Worm (Caenorhabditis elegans) whole organism, mixed stage, embryonic: Measurements from ENCODE around the gene clec-156.

Experiments used
- M03D4.4 ChIP-seq: sonication (generic microtip); optimal IDR thresholded peaks from 2 replicates; lab custom pipeline; 2017; ENCODE audit warnings: mild to moderate bottlenecking, missing genetic modification characterization, missing compliant biosample characterization
- bed-3 ChIP-seq: fragments of 200-800 bp; sonication (Bioruptor generic); optimal IDR thresholded peaks from 3 replicates; lab custom pipeline; 2018; ENCODE audit warnings: mild to moderate bottlenecking, missing genetic modification characterization, moderate library complexity, missing compliant biosample characterization
- ceh-39 ChIP-seq: fragments of 150-350 bp; optimal IDR thresholded peaks from 2 replicates; lab custom pipeline; 2014; ENCODE audit warnings: missing biosample characterization, missing genetic modification characterization
- ceh-43 ChIP-seq: fragments of 200-800 bp; sonication (Bioruptor generic); optimal IDR thresholded peaks from 2 replicates; lab custom pipeline; 2018; ENCODE audit warnings: mild to moderate bottlenecking, missing genetic modification characterization, moderate library complexity, missing compliant biosample characterization
- ceh-83 ChIP-seq: fragments of 200-800 bp; sonication (Bioruptor generic); optimal IDR thresholded peaks from 2 replicates; lab custom pipeline; 2018; ENCODE audit warnings: mild to moderate bottlenecking, missing genetic modification characterization, missing compliant biosample characterization
- ces-1 ChIP-seq: fragments of 150-350 bp; optimal IDR thresholded peaks from 2 replicates; lab custom pipeline; 2014; ENCODE audit warnings: missing biosample characterization, missing genetic modification reagents, missing genetic modification characterization
- cnd-1 ChIP-seq: fragments of 200-800 bp; sonication (Bioruptor generic); optimal IDR thresholded peaks from 2 replicates; lab custom pipeline; 2018; ENCODE audit warnings: mild to moderate bottlenecking, missing genetic modification characterization, missing compliant biosample characterization
- drap-1 ChIP-seq: fragments of 200-800 bp; sonication (Bioruptor generic); optimal IDR thresholded peaks from 3 replicates; lab custom pipeline; 2018; ENCODE audit warnings: mild to moderate bottlenecking, missing genetic modification characterization, missing compliant biosample characterization
- elt-1 ChIP-seq: sonication (generic microtip); optimal IDR thresholded peaks from 2 replicates; lab custom pipeline; 2017; ENCODE audit warnings: missing genetic modification characterization, mild to moderate bottlenecking, missing compliant biosample characterization, antibody characterized with exemption, moderate library complexity, borderline replicate concordance; ENCODE audit not compliant: insufficient read depth
- elt-3 ChIP-seq: fragments of 150-350 bp; optimal IDR thresholded peaks from 2 replicates; lab custom pipeline; 2014; ENCODE audit warnings: missing biosample characterization, missing genetic modification characterization
- flh-1 ChIP-seq: fragments of 200-800 bp; sonication (Bioruptor generic); optimal IDR thresholded peaks from 2 replicates; lab custom pipeline; 2018; ENCODE audit warnings: mild to moderate bottlenecking, missing genetic modification characterization, moderate library complexity, missing compliant biosample characterization
- ham-2 ChIP-seq: fragments of 200-800 bp; sonication (Bioruptor generic); optimal IDR thresholded peaks from 2 replicates; lab custom pipeline; 2018; ENCODE audit warnings: mild to moderate bottlenecking, missing genetic modification characterization, missing compliant biosample characterization
- hlh-1 ChIP-seq: fragments of 150-350 bp; optimal IDR thresholded peaks from 2 replicates; lab custom pipeline; 2014; ENCODE audit warnings: missing biosample characterization, missing genetic modification reagents, missing genetic modification characterization
- lin-13 ChIP-seq: fragments of 150-350 bp; optimal IDR thresholded peaks from 2 replicates; lab custom pipeline; 2014; ENCODE audit warnings: missing biosample characterization, missing genetic modification characterization
- lin-32 ChIP-seq: fragments of 200-800 bp; sonication (Bioruptor generic); optimal IDR thresholded peaks from 2 replicates; lab custom pipeline; 2018; ENCODE audit warnings: mild to moderate bottlenecking, missing genetic modification characterization, missing compliant biosample characterization
- lsy-2 ChIP-seq: fragments of 150-350 bp; optimal IDR thresholded peaks from 2 replicates; lab custom pipeline; 2014; ENCODE audit warnings: missing biosample characterization, missing genetic modification characterization
- mep-1 ChIP-seq: fragments of 150-350 bp; optimal IDR thresholded peaks from 2 replicates; lab custom pipeline; 2017; ENCODE audit warnings: missing biosample characterization, missing genetic modification reagents, missing genetic modification characterization, inconsistent platforms
- mls-2 ChIP-seq: sonication (generic microtip); optimal IDR thresholded peaks from 2 replicates; lab custom pipeline; 2016; ENCODE audit warnings: mild to moderate bottlenecking, missing genetic modification characterization, moderate library complexity, missing compliant biosample characterization
- nhr-12 ChIP-seq: fragments of 150-350 bp; optimal IDR thresholded peaks from 2 replicates; lab custom pipeline; 2014; ENCODE audit warnings: missing biosample characterization, missing genetic modification characterization
- nhr-2 ChIP-seq: fragments of 150-350 bp; optimal IDR thresholded peaks from 2 replicates; lab custom pipeline; 2014; ENCODE audit warnings: missing biosample characterization, missing genetic modification characterization
- nhr-237 ChIP-seq: fragments of 150-350 bp; optimal IDR thresholded peaks from 2 replicates; lab custom pipeline; 2014; ENCODE audit warnings: missing biosample characterization, missing genetic modification characterization
- nhr-28 ChIP-seq: fragments of 150-350 bp; optimal IDR thresholded peaks from 2 replicates; lab custom pipeline; 2014; ENCODE audit warnings: missing biosample characterization, missing genetic modification characterization
- nhr-76 ChIP-seq: sonication (generic microtip); optimal IDR thresholded peaks from 2 replicates; lab custom pipeline; 2017; ENCODE audit warnings: missing biosample characterization, missing genetic modification characterization
- pha-4 ChIP-seq: fragments of 150-350 bp; optimal IDR thresholded peaks from 2 replicates; lab custom pipeline; 2018; ENCODE audit warnings: missing biosample characterization, missing genetic modification reagents, missing genetic modification characterization
- sem-2 ChIP-seq: fragments of 200-800 bp; sonication (Bioruptor generic); optimal IDR thresholded peaks from 2 replicates; lab custom pipeline; 2018; ENCODE audit warnings: mild to moderate bottlenecking, missing genetic modification characterization, missing compliant biosample characterization
- sptf-1 ChIP-seq: sonication (generic microtip); optimal IDR thresholded peaks from 2 replicates; lab custom pipeline; 2017; ENCODE audit warnings: mild to moderate bottlenecking, missing genetic modification characterization, moderate library complexity, missing compliant biosample characterization
- tbx-8 ChIP-seq: fragments of 200-800 bp; sonication (Bioruptor generic); optimal IDR thresholded peaks from 2 replicates; lab custom pipeline; 2018; ENCODE audit warnings: mild to moderate bottlenecking, missing genetic modification characterization, moderate library complexity, missing compliant biosample characterization
- unc-120 ChIP-seq: sonication (generic microtip); optimal IDR thresholded peaks from 2 replicates; lab custom pipeline; 2017; ENCODE audit warnings: missing genetic modification characterization, missing compliant biosample characterization; ENCODE audit not compliant: poor library complexity, severe bottlenecking
- unc-39 ChIP-seq: fragments of 150-350 bp; optimal IDR thresholded peaks from 2 replicates; lab custom pipeline; 2014; ENCODE audit warnings: missing biosample characterization, missing genetic modification characterization
- unc-62 ChIP-seq: fragments of 150-350 bp; optimal IDR thresholded peaks from 2 replicates; lab custom pipeline; 2014; ENCODE audit warnings: missing biosample characterization, missing genetic modification reagents, missing genetic modification characterization
- zip-8 ChIP-seq: fragments of 150-350 bp; optimal IDR thresholded peaks from 2 replicates; lab custom pipeline; 2014; ENCODE audit warnings: missing biosample characterization, missing genetic modification characterization
- ztf-11 ChIP-seq: fragments of 150-350 bp; optimal IDR thresholded peaks from 2 replicates; lab custom pipeline; 2014; ENCODE audit warnings: missing biosample characterization, missing genetic modification characterization

clec-156 gene

ce11 chrIII:4850139-4850538 lies 8.1 kb upstream of the clec-156 start, which contains the start of gene F26A1.1 (continued):
- no peak for TF ChIP-seq ceh-43 (GFP tag; lab: Kevin White, UChicago)

- TF ChIP-seq ham-2 (GFP tag; lab: Kevin White, UChicago) (no peak), pha-4 (tag; lab: Kevin White, UChicago) (no peak), unc-39 (tag; lab: Kevin White, UChicago) (no peak), lin-13 (tag; lab: Kevin White, UChicago) (no peak), ces-1 (no peak), sptf-1 (tag; lab: Kevin White, UChicago) (no peak), sem-2 (no peak), mep-1 (tag; lab: Kevin White, UChicago) (no peak), nhr-28 (tag; lab: Kevin White, UChicago) (no peak), M03D4.4 (tag; lab: Kevin White, UChicago) (no peak), drap-1 (GFP tag; lab: Kevin White, UChicago) (no peak), zip-8 (no peak)
Observed at ce11 chrIII:4849739-4850138, 7.7 kb upstream of the clec-156 start, which contains the start of gene nonu-1. Gene nonu-1 (minus strand): TSS chrIII:4849907.

- TF ChIP-seq bed-3 (GFP tag; lab: Kevin White, UChicago): no peak
- TF ChIP-seq unc-39 (tag; lab: Kevin White, UChicago): no peak
- TF ChIP-seq elt-1 (tag; lab: Kevin White, UChicago): no peak
- no peak for TF ChIP-seq sem-2
- no peak for TF ChIP-seq mls-2 (tag; lab: Kevin White, UChicago)
- TF ChIP-seq ceh-39: no peak
- no peak for TF ChIP-seq cnd-1
- TF ChIP-seq M03D4.4 (tag; lab: Kevin White, UChicago): no peak
- TF ChIP-seq nhr-12 (tag; lab: Kevin White, UChicago): no peak
- TF ChIP-seq drap-1 (GFP tag; lab: Kevin White, UChicago): no peak
- no peak for TF ChIP-seq unc-120 (tag; lab: Kevin White, UChicago)
- no peak for TF ChIP-seq tbx-8 (GFP tag; lab: Kevin White, UChicago)
- TF ChIP-seq nhr-2 (tag; lab: Kevin White, UChicago): no peak
- TF ChIP-seq zip-8: no peak
- TF ChIP-seq pha-4 (tag; lab: Kevin White, UChicago): no peak
- no peak for TF ChIP-seq lin-32 (GFP tag; lab: Kevin White, UChicago)
- TF ChIP-seq lin-13 (tag; lab: Kevin White, UChicago): no peak
- TF ChIP-seq ces-1: no peak
- TF ChIP-seq, all 35 proteins: peak for 0
Observed at ce11 chrIII:4844327-4844726, 2.3 kb upstream of the clec-156 start, which contains the start of the genes clec-157 and fkh-5. Gene clec-157 (minus strand): TSS chrIII:4844427. Gene fkh-5 (plus strand): TSS chrIII:4844662.

- no peak for TF ChIP-seq ces-1
- TF ChIP-seq nhr-76 (tag; lab: Kevin White, UChicago): no peak
- TF ChIP-seq lin-32 (GFP tag; lab: Kevin White, UChicago): no peak
- TF ChIP-seq unc-62: no peak
- no peak for TF ChIP-seq ztf-11 (tag; lab: Kevin White, UChicago)
- TF ChIP-seq ceh-39: no peak
- TF ChIP-seq unc-39 (tag; lab: Kevin White, UChicago): no peak
- TF ChIP-seq M03D4.4 (tag; lab: Kevin White, UChicago): no peak
- no peak for TF ChIP-seq unc-120 (tag; lab: Kevin White, UChicago)
- no peak for TF ChIP-seq pha-4 (tag; lab: Kevin White, UChicago)
- TF ChIP-seq bed-3 (GFP tag; lab: Kevin White, UChicago): no peak
- TF ChIP-seq, all 35 proteins: peak for 0
Observed at ce11 chrIII:4837429-4837828, 4.6 kb downstream of the clec-156 start, which contains the start of the genes acbp-7 and F26A1.19. Gene acbp-7 (plus strand): TSS chrIII:4837729. Gene F26A1.19 (plus strand): TSS chrIII:4837731.

- TF ChIP-seq lin-13 (tag; lab: Kevin White, UChicago): no peak
- no peak for TF ChIP-seq elt-3 (tag; lab: Kevin White, UChicago)
- no peak for TF ChIP-seq ceh-83 (GFP tag; lab: Kevin White, UChicago)
- no peak for TF ChIP-seq unc-62
- TF ChIP-seq unc-120 (tag; lab: Kevin White, UChicago): no peak
- no peak for TF ChIP-seq elt-1 (tag; lab: Kevin White, UChicago)
- TF ChIP-seq lin-32 (GFP tag; lab: Kevin White, UChicago): no peak
- TF ChIP-seq nhr-76 (tag; lab: Kevin White, UChicago): no peak
- TF ChIP-seq sem-2: no peak
- no peak for TF ChIP-seq pha-4 (tag; lab: Kevin White, UChicago)
- TF ChIP-seq tbx-8 (GFP tag; lab: Kevin White, UChicago): no peak
- TF ChIP-seq nhr-237 (tag; lab: Kevin White, UChicago): no peak
- TF ChIP-seq ceh-43 (GFP tag; lab: Kevin White, UChicago): no peak
- no peak for TF ChIP-seq hlh-1 (tag; lab: Kevin White, UChicago)
- TF ChIP-seq drap-1 (GFP tag; lab: Kevin White, UChicago): no peak
- TF ChIP-seq flh-1 (GFP tag; lab: Kevin White, UChicago): no peak
- TF ChIP-seq lsy-2 (tag; lab: Kevin White, UChicago): no peak
- TF ChIP-seq ceh-39: no peak
- TF ChIP-seq cnd-1: no peak
Observed at ce11 chrIII:4830207-4830606, 11.9 kb downstream of the clec-156 start, which contains the start of gene nspd-9. Gene nspd-9 (minus strand): TSS chrIII:4830307.
